Worm (Caenorhabditis elegans) whole organism, L4 larva: ENCODE measurements around the gene dmsr-16.

Experiments used
- aly-2 ChIP-seq: sonication (generic microtip); optimal IDR thresholded peaks from 2 replicates; lab custom pipeline; 2018; ENCODE audit warnings: missing biosample characterization, missing genetic modification characterization
- fos-1 ChIP-seq: fragments of 150-350 bp; optimal IDR thresholded peaks from 2 replicates; lab custom pipeline; 2014; ENCODE audit warnings: missing biosample characterization, missing genetic modification characterization
- lin-13 ChIP-seq: fragments of 150-350 bp; optimal IDR thresholded peaks from 2 replicates; lab custom pipeline; 2014; ENCODE audit warnings: missing biosample characterization, missing genetic modification reagents, missing genetic modification characterization
- nhr-111 ChIP-seq: fragments of 200-800 bp; sonication (Bioruptor generic); optimal IDR thresholded peaks from 2 replicates; lab custom pipeline; 2018; ENCODE audit warnings: mild to moderate bottlenecking, missing genetic modification characterization, missing compliant biosample characterization
- nhr-6 ChIP-seq: fragments of 150-350 bp; optimal IDR thresholded peaks from 2 replicates; lab custom pipeline; 2014; ENCODE audit warnings: missing biosample characterization, missing genetic modification characterization
- nhr-76 ChIP-seq: fragments of 150-350 bp; optimal IDR thresholded peaks from 2 replicates; lab custom pipeline; 2014; ENCODE audit warnings: missing biosample characterization, missing genetic modification characterization
- pha-4 ChIP-seq, 2 experiments: fragments of 150-350 bp in 1 of 2; fragments of 200-800 bp in 1 of 2; sonication (Bioruptor generic) in 1 of 2; IDR thresholded peaks in 1 of 2; optimal IDR thresholded peaks in 1 of 2; 2 replicates each; pipeline versions ENCODE4 v1.3.6 to Lab custom; 2014 to 2022; ENCODE audit warnings: missing genetic modification characterization in 2 of 2, missing genetic modification reagents in 2 of 2, missing biosample characterization in 1 of 2, missing compliant biosample characterization in 1 of 2
- zfp-2 ChIP-seq: sonication (generic microtip); optimal IDR thresholded peaks from 2 replicates; lab custom pipeline; 2016; ENCODE audit warnings: mild to moderate bottlenecking, missing genetic modification characterization, missing compliant biosample characterization

- TF ChIP-seq zfp-2 (tag; lab: Kevin White, UChicago) (no peak), lin-13 (GFP tag; lab: Kevin White, UChicago) (no peak), nhr-6 (tag; lab: Kevin White, UChicago) (no peak), pha-4 (GFP tag; IDR thresholded peaks at IDR 0.05; lab: Robert Waterston, UW) (no peak), pha-4 (tag; optimal IDR thresholded peaks at IDR 0.05; lab: Kevin White, UChicago) (no peak), nhr-76 (no peak), aly-2 (tag; lab: Kevin White, UChicago) (no peak), fos-1 (no peak), nhr-111 (no peak)
Measured at ce11 chrV:6838599-6838998, 29.7 kb upstream of the dmsr-16 start, which contains the start of gene T15B7.15.
